Worm (Caenorhabditis elegans) whole organism, L4/young adult: ENCODE measurements around the gene let-70.

Experiments used
- W03F9.2 ChIP-seq: fragments of 150-350 bp; optimal IDR thresholded peaks from 2 replicates; lab custom pipeline; 2014; ENCODE audit warnings: missing biosample characterization, missing genetic modification characterization
- dao-5 ChIP-seq: sonication (generic microtip); optimal IDR thresholded peaks from 2 replicates; lab custom pipeline; 2016; ENCODE audit warnings: missing genotype, missing genetic modification characterization, moderate library complexity, missing compliant biosample characterization
- him-1 ChIP-seq: sonication (generic microtip); optimal IDR thresholded peaks from 2 replicates; lab custom pipeline; 2016; ENCODE audit warnings: missing genotype, missing genetic modification reagents, missing genetic modification characterization, missing compliant biosample characterization

The let-70 gene

DNA sequence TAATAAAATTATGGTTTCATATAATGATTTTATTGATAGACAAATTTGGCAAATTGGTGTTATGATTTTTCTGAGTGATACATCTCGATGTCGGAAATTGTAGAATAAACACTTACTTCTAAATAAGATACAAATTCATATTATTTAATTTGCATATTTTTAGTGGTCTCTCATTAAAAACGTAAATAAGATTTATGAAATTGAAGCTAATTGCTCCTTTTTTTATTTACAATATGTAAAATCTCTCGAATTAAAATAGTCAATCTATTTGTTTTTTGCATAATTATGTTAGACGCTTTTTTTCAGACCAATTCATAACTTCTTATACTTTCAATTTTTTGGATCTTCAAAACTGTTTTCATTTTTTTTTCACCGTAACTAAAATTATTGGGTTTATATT is 49.8 kb downstream of the let-70 start, which contains the start of gene hrg-6:
Gene hrg-6 (plus strand): TSS at position 301 of the 400 bp plus-strand sequence.
- TF ChIP-seq W03F9.2 (tag; lab: Kevin White, UChicago) (no peak), dao-5 (tag; lab: Kevin White, UChicago) (no peak), him-1 (no peak)

ce11 chrIV:11031640-11032039 is 50.4 kb downstream of the let-70 start:
- TF ChIP-seq dao-5 (tag; lab: Kevin White, UChicago) = no peak
- no peak for TF ChIP-seq him-1
- no peak for TF ChIP-seq W03F9.2 (tag; lab: Kevin White, UChicago)
